Fruit fly (Drosophila melanogaster): Measurements from ENCODE around the gene Miro.

DNA sequence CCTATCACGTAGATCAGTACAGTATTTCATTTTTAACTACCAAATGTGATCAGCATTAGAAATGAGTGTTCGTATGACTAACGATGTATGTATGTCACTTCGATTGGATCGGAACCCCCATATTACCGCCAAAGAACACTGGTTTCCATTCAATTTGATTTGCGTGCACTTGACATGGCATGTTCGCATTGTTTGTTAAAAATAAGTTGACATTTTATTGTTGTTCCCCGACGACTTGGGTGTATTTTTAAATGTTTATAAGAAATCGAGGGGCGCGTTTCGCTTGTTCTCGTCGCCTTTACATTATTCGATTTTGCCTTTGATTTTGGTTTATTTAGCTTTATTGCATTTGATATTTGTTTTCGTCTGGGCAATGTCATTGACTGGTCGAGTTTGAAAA lies 23.2 kb downstream of the Miro start:
- TF ChIP-seq psq (optimal IDR thresholded peaks at IDR 0.05): no peak
- TF ChIP-seq Myc (optimal IDR thresholded peaks at IDR 0.05): no peak
- TF ChIP-seq Sin3A (optimal IDR thresholded peaks at IDR 0.05): no peak
- no peak for TF ChIP-seq ttk (optimal IDR thresholded peaks at IDR 0.05)

All from Kc167 (cell line).